Worm (Caenorhabditis elegans) whole organism, L2 larva: ENCODE results near the gene C05A9.2.

Experiments used
- C34F6.9 ChIP-seq: fragments of 150-350 bp; optimal IDR thresholded peaks from 2 replicates; lab custom pipeline; 2014; ENCODE audit warnings: missing biosample characterization, missing genetic modification characterization
- F13H6.1 ChIP-seq: sonication (generic microtip); optimal IDR thresholded peaks from 2 replicates; lab custom pipeline; 2016; ENCODE audit warnings: missing genetic modification characterization, missing compliant biosample characterization
- ZK546.5 ChIP-seq: sonication (generic microtip); optimal IDR thresholded peaks from 2 replicates; lab custom pipeline; 2017; ENCODE audit warnings: missing biosample characterization, missing genetic modification characterization
- ama-1 ChIP-seq: fragments of 150-350 bp; optimal IDR thresholded peaks from 2 replicates; lab custom pipeline; 2018; ENCODE audit warnings: inconsistent platforms
- ceh-16 ChIP-seq: fragments of 150-350 bp; optimal IDR thresholded peaks from 2 replicates; lab custom pipeline; 2014; ENCODE audit warnings: missing biosample characterization, missing genetic modification characterization
- ceh-82 ChIP-seq: fragments of 150-350 bp; optimal IDR thresholded peaks from 2 replicates; lab custom pipeline; 2014; ENCODE audit warnings: missing biosample characterization, missing genetic modification characterization
- egl-27 ChIP-seq: sonication (generic microtip); optimal IDR thresholded peaks from 3 replicates; lab custom pipeline; 2017; ENCODE audit warnings: missing biosample characterization, missing genetic modification reagents, missing genetic modification characterization
- elt-3 ChIP-seq: sonication (generic microtip); optimal IDR thresholded peaks from 2 replicates; lab custom pipeline; 2017; ENCODE audit warnings: missing biosample characterization, missing genetic modification characterization
- gmeb-1 ChIP-seq: fragments of 150-350 bp; optimal IDR thresholded peaks from 2 replicates; lab custom pipeline; 2014; ENCODE audit warnings: missing biosample characterization, missing genetic modification characterization
- lin-39 ChIP-seq: fragments of 150-350 bp; optimal IDR thresholded peaks from 2 replicates; lab custom pipeline; 2014; ENCODE audit warnings: missing biosample characterization, missing genetic modification reagents, missing genetic modification characterization
- mab-5 ChIP-seq: fragments of 150-350 bp; optimal IDR thresholded peaks from 2 replicates; lab custom pipeline; 2014; ENCODE audit warnings: missing biosample characterization, missing genetic modification characterization
- mbf-1 ChIP-seq: sonication (generic microtip); optimal IDR thresholded peaks from 2 replicates; lab custom pipeline; 2017; ENCODE audit warnings: missing biosample characterization, missing genetic modification characterization
- nhr-10 ChIP-seq: sonication (generic microtip); optimal IDR thresholded peaks from 2 replicates; lab custom pipeline; 2017; ENCODE audit warnings: missing biosample characterization, missing genetic modification characterization
- nhr-129 ChIP-seq: fragments of 150-350 bp; optimal IDR thresholded peaks from 2 replicates; lab custom pipeline; 2014; ENCODE audit warnings: missing biosample characterization, missing genetic modification characterization
- nhr-23 ChIP-seq: fragments of 150-350 bp; optimal IDR thresholded peaks from 2 replicates; lab custom pipeline; 2014; ENCODE audit warnings: missing biosample characterization, missing genetic modification reagents, missing genetic modification characterization
- nhr-237 ChIP-seq: fragments of 150-350 bp; optimal IDR thresholded peaks from 2 replicates; lab custom pipeline; 2014; ENCODE audit warnings: missing biosample characterization, missing genetic modification characterization
- nhr-25 ChIP-seq: fragments of 150-350 bp; sonication (generic microtip); optimal IDR thresholded peaks from 3 replicates; lab custom pipeline; 2014; ENCODE audit warnings: missing biosample characterization, missing genetic modification characterization
- nhr-6 ChIP-seq: fragments of 150-350 bp; optimal IDR thresholded peaks from 2 replicates; lab custom pipeline; 2014; ENCODE audit warnings: missing biosample characterization, missing genetic modification characterization
- nhr-77 ChIP-seq: fragments of 150-350 bp; optimal IDR thresholded peaks from 2 replicates; lab custom pipeline; 2014; ENCODE audit warnings: missing biosample characterization, missing genetic modification characterization
- peb-1 ChIP-seq: fragments of 150-350 bp; optimal IDR thresholded peaks from 2 replicates; lab custom pipeline; 2014; ENCODE audit warnings: missing biosample characterization, missing genetic modification characterization
- sma-3 ChIP-seq: sonication (generic microtip); optimal IDR thresholded peaks from 2 replicates; lab custom pipeline; 2016; ENCODE audit warnings: missing genetic modification reagents, missing genetic modification characterization, missing compliant biosample characterization
- sma-9 ChIP-seq, 2 experiments: fragments of 150-350 bp in 1 of 2; sonication (generic microtip) in 1 of 2; optimal IDR thresholded peaks; 2 replicates each; lab custom pipeline; 2014 to 2016; ENCODE audit warnings: missing genetic modification characterization in 2 of 2, mild to moderate bottlenecking in 1 of 2, missing biosample characterization in 1 of 2, missing compliant biosample characterization in 1 of 2, missing genetic modification reagents in 1 of 2, moderate library complexity in 1 of 2
- unc-39 ChIP-seq: fragments of 150-350 bp; optimal IDR thresholded peaks from 2 replicates; lab custom pipeline; 2014; ENCODE audit warnings: missing biosample characterization, missing genetic modification characterization
- unc-55 ChIP-seq: fragments of 150-350 bp; sonication (generic microtip); optimal IDR thresholded peaks from 3 replicates; lab custom pipeline; 2014; ENCODE audit warnings: missing biosample characterization, missing genetic modification reagents, missing genetic modification characterization
- unc-62 ChIP-seq: fragments of 150-350 bp; optimal IDR thresholded peaks from 2 replicates; lab custom pipeline; 2014; ENCODE audit warnings: missing biosample characterization, missing genetic modification reagents, missing genetic modification characterization
- ztf-1 ChIP-seq: fragments of 200-800 bp; sonication (Bioruptor generic); conservative IDR thresholded peaks from 2 replicates; pipeline ENCODE4 v1.3.6; 2022; ENCODE audit warnings: missing genetic modification characterization, missing compliant biosample characterization
- ztf-11 ChIP-seq: sonication (generic microtip); optimal IDR thresholded peaks from 2 replicates; lab custom pipeline; 2017; ENCODE audit warnings: missing biosample characterization, missing genetic modification characterization

The C05A9.2 gene

ce11 chrX:10820511-10820910 is 24.0 kb downstream of the C05A9.2 start, which contains the start of gene F31B12.3:
Gene F31B12.3 (minus strand): TSS chrX:10820611.
- TF ChIP-seq elt-3: no peak
- no peak for TF ChIP-seq nhr-23 (tag; lab: Kevin White, UChicago)
- no peak for TF ChIP-seq nhr-77 (tag; lab: Kevin White, UChicago)
- no peak for TF ChIP-seq nhr-10
- no peak for TF ChIP-seq unc-62 (GFP tag; lab: Kevin White, UChicago)
- no peak for TF ChIP-seq gmeb-1 (tag; lab: Kevin White, UChicago)
- no peak for TF ChIP-seq peb-1 (tag; lab: Kevin White, UChicago)
- TF ChIP-seq ama-1 (lab: Kevin White, UChicago): no peak
- no peak for TF ChIP-seq ztf-11 (tag; lab: Kevin White, UChicago)
- no peak for TF ChIP-seq nhr-6 (tag; lab: Kevin White, UChicago)
- TF ChIP-seq F13H6.1 (tag; lab: Kevin White, UChicago): no peak

- TF ChIP-seq ztf-1 (GFP tag; lab: Robert Waterston, UW): no peak
- no peak for TF ChIP-seq nhr-25 (tag; lab: Kevin White, UChicago)
These were observed 40.0 kb downstream of the C05A9.2 start, which contains the start of gene F31B12.4 for ce11 chrX:10804441-10804840. Gene F31B12.4 (plus strand): TSS chrX:10804741.

ce11 chrX:10794647-10795046 is 49.8 kb downstream of the C05A9.2 start, which contains the start of gene T05A10.6:
Gene T05A10.6 (minus strand): TSS chrX:10794747.
- no peak for TF ChIP-seq nhr-10

DNA sequence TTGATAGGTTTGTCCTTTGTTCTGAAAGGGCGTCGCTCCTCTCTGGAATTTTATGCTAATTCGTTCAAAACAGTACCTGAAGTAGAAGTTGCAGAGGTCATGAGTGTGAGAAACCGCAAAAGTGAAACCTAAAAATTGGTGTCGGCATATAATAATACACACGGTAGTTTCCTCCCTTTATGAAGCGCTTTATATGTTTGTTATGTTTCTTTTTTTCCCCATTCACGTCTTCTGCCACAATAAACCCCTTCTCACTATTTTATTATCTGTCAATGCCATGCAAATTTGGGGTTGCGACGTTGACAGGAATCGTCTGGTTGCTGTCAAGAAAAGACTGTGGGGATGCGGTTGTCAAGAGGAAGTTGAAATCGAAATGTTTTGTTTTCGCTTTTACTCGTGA is 52.0 kb downstream of the C05A9.2 start, which contains the start of gene vap-2:
Gene vap-2 (minus strand): TSS at position 101 of the 400 bp plus-strand sequence.
- TF ChIP-seq mbf-1 (tag; lab: Kevin White, UChicago) (no peak), nhr-237 (tag; lab: Kevin White, UChicago) (no peak), ceh-82 (tag; lab: Kevin White, UChicago) (no peak), ceh-16 (tag; lab: Kevin White, UChicago) (no peak), C34F6.9 (tag; lab: Kevin White, UChicago) (no peak), lin-39 (tag; lab: Kevin White, UChicago) (no peak), mab-5 (tag; lab: Kevin White, UChicago) (no peak), unc-39 (tag; lab: Kevin White, UChicago) (no peak), unc-55 (GFP tag; lab: Kevin White, UChicago) (no peak), egl-27 (tag; lab: Kevin White, UChicago) (no peak), sma-9 (GFP tag; optimal IDR thresholded peaks at IDR 0.05; lab: Kevin White, UChicago) (no peak), sma-9 (tag; optimal IDR thresholded peaks at IDR 0.05; lab: Kevin White, UChicago) (no peak), sma-3 (no peak), nhr-25 (tag; lab: Kevin White, UChicago) (no peak), nhr-129 (tag; lab: Kevin White, UChicago) (no peak), ztf-11 (tag; lab: Kevin White, UChicago) (no peak), ZK546.5 (no peak), nhr-6 (tag; lab: Kevin White, UChicago) (no peak)
